Fruit fly (Drosophila melanogaster): ENCODE data around the gene CG7656.

dm6 chr3L:15592536-15593260, 4.7 kb upstream of the CG7656 start:
- no peak for TF ChIP-seq CG8478 (optimal IDR thresholded peaks at IDR 0.05)
- TF ChIP-seq Dll (optimal IDR thresholded peaks at IDR 0.05), result no peak
- no peak for TF ChIP-seq usp (GFP tag; optimal IDR thresholded peaks at IDR 0.05)
- no peak for TF ChIP-seq psq (optimal IDR thresholded peaks at IDR 0.05)
- TF ChIP-seq pan (optimal IDR thresholded peaks at IDR 0.05), result no peak
- no peak for TF ChIP-seq EcR (GFP tag; optimal IDR thresholded peaks at IDR 0.05)

Data from whole organism.